Worm (Caenorhabditis elegans): ENCODE measurements around the gene tcc-1.

- TF ChIP-seq jun-1 (tag; optimal IDR thresholded peaks at IDR 0.05) (no peak), egl-27 (tag; optimal IDR thresholded peaks at IDR 0.05) (no peak), fkh-10 (GFP tag; optimal IDR thresholded peaks at IDR 0.05) (no peak), alr-1 (tag; optimal IDR thresholded peaks at IDR 0.05; ENCODE audit: borderline replicate concordance) (no peak), unc-62 (GFP tag; optimal IDR thresholded peaks at IDR 0.05) (no peak), mdl-1 (tag; optimal IDR thresholded peaks at IDR 0.05) (no peak), lin-39 (tag; optimal IDR thresholded peaks at IDR 0.05) (no peak)
Measured at ce11 chrV:17870569-17870968, 14.8 kb upstream of the tcc-1 start, which contains the start of gene csn-1.

Measured in whole organism, L1 larva.